Worm (Caenorhabditis elegans): ENCODE measurements around the gene C50D2.2.
A peak's percentile ranks its signal among the peaks of the same experiment; 100 is the strongest.

Gene C50D2.2

DNA sequence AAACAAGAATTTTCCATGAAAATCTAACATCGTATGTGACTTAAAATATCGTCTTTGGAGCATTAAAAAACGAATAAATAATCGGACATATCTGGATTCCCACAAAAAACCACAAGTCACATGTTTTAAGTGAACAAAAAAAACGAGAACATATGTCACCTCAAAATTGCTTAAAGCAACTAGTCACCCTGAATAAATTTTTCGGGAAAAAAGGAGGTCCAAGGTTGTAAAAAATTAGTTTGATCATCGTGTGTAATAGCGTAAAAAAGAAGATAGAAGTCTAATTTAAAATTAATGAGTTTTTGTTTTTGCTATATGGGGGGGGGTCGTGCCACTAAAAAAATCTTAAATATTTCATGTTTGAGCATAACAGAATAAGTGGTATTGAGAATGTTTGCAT lies 20.8 kb downstream of the C50D2.2 start:
- no peak for TF ChIP-seq nhr-76 (tag; optimal IDR thresholded peaks at IDR 0.05)

DNA sequence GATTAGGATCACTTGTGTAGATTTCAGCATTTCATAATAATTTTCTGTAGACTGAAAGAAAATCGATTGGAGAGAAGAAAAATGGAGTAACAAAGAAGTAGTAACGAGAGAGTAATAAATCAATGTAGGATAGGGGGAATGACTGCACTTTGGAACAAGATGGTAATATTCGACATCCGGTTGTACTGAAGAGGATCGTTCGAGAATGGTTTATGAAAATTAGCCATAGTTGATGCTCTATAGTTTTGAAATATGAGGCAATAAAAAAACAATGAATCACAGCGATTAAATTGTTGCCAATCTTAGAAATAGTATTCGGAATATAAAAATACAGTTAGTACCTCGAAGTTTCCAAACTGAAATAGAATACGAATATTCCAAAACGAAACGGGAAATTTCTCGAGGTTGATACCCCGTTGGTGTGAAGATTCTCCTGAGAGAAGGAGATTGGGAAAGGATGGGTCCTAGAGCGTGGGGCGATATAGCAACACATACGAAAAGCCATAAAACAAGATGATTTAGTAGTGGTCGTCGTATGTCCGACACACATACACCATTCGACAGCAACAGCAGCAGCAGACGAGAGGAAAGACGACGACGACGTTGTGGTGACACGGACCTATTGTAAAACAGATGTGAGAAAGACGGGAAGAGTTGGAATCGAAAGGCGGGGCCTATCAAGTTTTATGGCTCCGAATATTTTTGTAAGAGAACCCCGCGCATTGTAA lies 24.7 kb downstream of the C50D2.2 start, which contains the start of gene cwn-1:
Gene cwn-1, minus strand, starts transcription at position 51 of the 728 bp plus-strand sequence.
- TF ChIP-seq egl-5 (tag; optimal IDR thresholded peaks at IDR 0.05) (peak; percentile 68), nhr-25 (tag; optimal IDR thresholded peaks at IDR 0.05) (no peak), mdl-1 (tag; optimal IDR thresholded peaks at IDR 0.05) (no peak), tbx-2 (tag; optimal IDR thresholded peaks at IDR 0.05) (no peak)

DNA sequence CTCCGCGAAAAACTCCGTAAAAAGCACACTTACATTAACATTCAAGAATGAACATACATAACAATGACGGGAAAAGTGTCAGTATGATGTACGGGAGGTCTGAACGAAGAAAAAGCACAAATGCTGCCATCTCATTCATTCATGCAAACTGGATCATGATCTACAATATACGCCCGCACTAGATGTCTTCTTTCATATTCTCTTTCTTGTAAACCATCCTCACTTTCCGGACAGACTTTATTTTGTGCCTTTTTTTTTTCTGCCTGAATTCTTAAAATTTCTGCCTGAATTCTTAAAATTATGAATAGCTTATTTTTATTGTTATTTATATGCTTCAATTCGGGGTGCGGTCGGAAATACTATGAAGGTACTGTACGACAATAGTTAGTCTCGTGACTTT lies 26.2 kb downstream of the C50D2.2 start, which contains the start of gene K10B4.1:
Gene K10B4.1, plus strand, starts transcription at position 301 of the 400 bp plus-strand sequence.
- TF ChIP-seq elt-3 (tag; optimal IDR thresholded peaks at IDR 0.05) (no peak), nhr-77 (tag; optimal IDR thresholded peaks at IDR 0.05) (no peak), nhr-43 (tag; optimal IDR thresholded peaks at IDR 0.05; ENCODE audit: poor library complexity, severe bottlenecking) (no peak), egl-5 (tag; optimal IDR thresholded peaks at IDR 0.05) (no peak), nhr-28 (tag; optimal IDR thresholded peaks at IDR 0.05) (no peak), zag-1 (tag; optimal IDR thresholded peaks at IDR 0.05) (no peak), ceh-16 (tag; optimal IDR thresholded peaks at IDR 0.05) (no peak), ama-1 (optimal IDR thresholded peaks at IDR 0.05) (no peak), fkh-10 (GFP tag; optimal IDR thresholded peaks at IDR 0.05) (no peak)

DNA sequence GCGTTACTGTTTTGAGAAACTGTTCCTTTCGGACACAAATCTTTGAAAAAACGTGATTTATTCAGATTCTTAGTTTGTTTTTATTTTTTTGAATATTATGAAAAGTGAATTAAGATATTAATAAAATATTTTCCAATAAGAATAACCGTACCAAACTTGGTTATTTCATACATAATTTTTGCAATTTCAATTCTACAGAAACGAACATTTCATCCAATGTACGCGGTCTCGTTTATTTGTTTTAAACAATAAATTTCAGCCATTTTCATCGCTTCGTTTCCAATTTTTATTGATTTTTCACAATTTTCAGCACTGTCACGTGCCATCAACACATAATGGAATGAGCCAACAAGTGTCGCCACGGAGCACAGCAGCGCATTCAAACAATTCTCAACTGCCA lies 38.0 kb downstream of the C50D2.2 start, which contains the start of gene T25D3.4:
Gene T25D3.4, plus strand, starts transcription at position 301 of the 400 bp plus-strand sequence.
- peak; percentile 17 for TF ChIP-seq elt-2 (tag; optimal IDR thresholded peaks at IDR 0.05)
- TF ChIP-seq ceh-16 (tag; optimal IDR thresholded peaks at IDR 0.05): no peak

DNA sequence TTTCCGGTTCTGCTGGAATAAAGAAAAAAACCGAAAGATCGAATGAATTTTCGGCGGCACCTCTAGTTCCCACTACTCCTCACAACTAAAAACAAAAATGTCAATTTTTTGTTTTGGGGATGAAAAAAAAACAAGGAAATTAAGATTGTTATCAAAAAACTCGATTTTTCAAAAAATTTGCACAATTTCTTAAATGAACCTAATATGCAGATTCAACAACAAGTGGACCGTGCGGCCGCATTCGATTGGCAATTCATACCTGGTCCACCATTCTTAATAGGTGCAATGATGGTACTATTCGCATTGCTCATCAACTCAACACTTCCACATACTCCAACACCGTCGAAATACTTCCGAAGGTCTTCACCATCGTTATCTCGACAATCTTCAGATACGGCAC lies 42.5 kb downstream of the C50D2.2 start:
- no peak for TF ChIP-seq ceh-9 (tag; optimal IDR thresholded peaks at IDR 0.05)
- no peak for TF ChIP-seq mml-1 (tag; optimal IDR thresholded peaks at IDR 0.05)
- TF ChIP-seq fos-1 (tag; optimal IDR thresholded peaks at IDR 0.05): no peak
- no peak for TF ChIP-seq nfya-1 (tag; optimal IDR thresholded peaks at IDR 0.05; ENCODE audit: insufficient read depth)
- no peak for TF ChIP-seq nhr-43 (tag; optimal IDR thresholded peaks at IDR 0.05; ENCODE audit: poor library complexity, severe bottlenecking)
- no peak for TF ChIP-seq lin-39 (tag; optimal IDR thresholded peaks at IDR 0.05)
- no peak for TF ChIP-seq ztf-4 (tag; optimal IDR thresholded peaks at IDR 0.05)
- TF ChIP-seq ceh-28 (tag; optimal IDR thresholded peaks at IDR 0.05): no peak
- no peak for TF ChIP-seq nhr-11 (tag; optimal IDR thresholded peaks at IDR 0.05)
- TF ChIP-seq zag-1 (tag; optimal IDR thresholded peaks at IDR 0.05): no peak
- no peak for TF ChIP-seq ama-1 (optimal IDR thresholded peaks at IDR 0.05)
- TF ChIP-seq nhr-67 (tag; optimal IDR thresholded peaks at IDR 0.05): no peak
- TF ChIP-seq elt-2 (tag; optimal IDR thresholded peaks at IDR 0.05): no peak
- no peak for TF ChIP-seq ztf-11 (tag; optimal IDR thresholded peaks at IDR 0.05)
- no peak for TF ChIP-seq nhr-28 (tag; optimal IDR thresholded peaks at IDR 0.05)

DNA sequence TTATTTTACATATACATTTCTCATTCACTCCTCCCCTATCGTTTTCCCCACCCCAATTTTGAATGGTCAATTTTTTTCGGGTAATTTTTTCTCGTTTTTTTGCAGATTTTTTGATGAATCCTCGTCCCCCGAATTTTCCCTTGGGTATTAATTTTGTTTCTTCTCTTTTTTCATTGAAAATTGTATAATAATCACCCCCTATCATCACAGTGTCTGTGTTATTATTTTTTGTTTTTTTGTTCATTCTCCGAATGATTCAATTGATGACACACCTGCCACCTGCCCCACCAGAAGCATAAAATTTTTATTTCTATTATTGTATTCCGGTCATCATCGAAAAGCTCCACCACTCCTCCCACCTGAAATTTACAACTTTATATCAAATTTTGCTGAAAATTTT lies 43.3 kb downstream of the C50D2.2 start, which contains the start of gene T25D3.3:
Gene T25D3.3, plus strand, starts transcription at position 301 of the 400 bp plus-strand sequence.
- no peak for TF ChIP-seq sea-2 (GFP tag; optimal IDR thresholded peaks at IDR 0.05)
- TF ChIP-seq elt-2 (tag; optimal IDR thresholded peaks at IDR 0.05): no peak
- TF ChIP-seq nhr-23 (tag; optimal IDR thresholded peaks at IDR 0.05): no peak
- TF ChIP-seq ceh-16 (tag; optimal IDR thresholded peaks at IDR 0.05): no peak
- TF ChIP-seq nhr-43 (tag; optimal IDR thresholded peaks at IDR 0.05; ENCODE audit: poor library complexity, severe bottlenecking): no peak
- no peak for TF ChIP-seq fos-1 (tag; optimal IDR thresholded peaks at IDR 0.05)

DNA sequence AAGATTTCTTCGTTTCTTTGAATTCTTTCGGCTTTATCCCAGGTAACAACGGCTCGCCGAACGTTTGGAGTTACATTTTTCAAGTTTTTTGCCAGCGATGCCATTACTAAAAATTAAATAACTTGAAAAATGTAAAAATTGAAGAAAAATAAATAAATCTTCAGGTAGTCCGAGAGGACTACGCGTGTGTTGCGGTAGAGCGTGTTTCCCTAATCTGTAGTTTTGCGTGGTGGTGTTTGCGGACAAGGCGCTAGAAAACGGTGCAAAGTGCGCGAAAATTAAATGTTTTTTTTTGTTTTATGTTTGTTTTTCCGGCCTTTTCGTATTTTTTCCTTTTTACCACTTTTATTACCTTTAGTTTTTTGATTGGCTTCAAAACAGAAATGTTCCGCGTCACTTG lies 46.9 kb downstream of the C50D2.2 start, which contains the start of gene mrpl-28:
Gene mrpl-28, minus strand, starts transcription at position 106 of the 400 bp plus-strand sequence.
- TF ChIP-seq nhr-28 (tag; optimal IDR thresholded peaks at IDR 0.05): no peak
- TF ChIP-seq lsy-12 (tag; optimal IDR thresholded peaks at IDR 0.05): peak; percentile 87
- peak; percentile 77 for TF ChIP-seq tbx-2 (tag; optimal IDR thresholded peaks at IDR 0.05)
- peak; percentile 77 for TF ChIP-seq ceh-28 (tag; optimal IDR thresholded peaks at IDR 0.05)
- TF ChIP-seq hmg-11 (tag; optimal IDR thresholded peaks at IDR 0.05): peak; percentile 92
- no peak for TF ChIP-seq sea-2 (GFP tag; optimal IDR thresholded peaks at IDR 0.05)
- TF ChIP-seq snpc-4 (tag; optimal IDR thresholded peaks at IDR 0.05): peak; percentile 84
- TF ChIP-seq elt-2 (tag; optimal IDR thresholded peaks at IDR 0.05): peak; percentile 66
- TF ChIP-seq skn-1 (tag; optimal IDR thresholded peaks at IDR 0.05): peak; percentile 14
- TF ChIP-seq nfya-1 (tag; optimal IDR thresholded peaks at IDR 0.05; ENCODE audit: insufficient read depth): peak; percentile 91
- TF ChIP-seq nhr-77 (tag; optimal IDR thresholded peaks at IDR 0.05): peak; percentile 73
- no peak for TF ChIP-seq fos-1 (tag; optimal IDR thresholded peaks at IDR 0.05)
- TF ChIP-seq pha-4 (tag; optimal IDR thresholded peaks at IDR 0.05): peak; percentile 99
- TF ChIP-seq pqm-1 (tag; optimal IDR thresholded peaks at IDR 0.05): peak; percentile 38
- TF ChIP-seq ceh-82 (tag; optimal IDR thresholded peaks at IDR 0.05): peak; percentile 92
- TF ChIP-seq nhr-23 (tag; optimal IDR thresholded peaks at IDR 0.05): peak; percentile 95
- TF ChIP-seq lin-15B (tag; optimal IDR thresholded peaks at IDR 0.05): peak; percentile 98
- no peak for TF ChIP-seq nhr-76 (tag; optimal IDR thresholded peaks at IDR 0.05)
- TF ChIP-seq eor-1 (tag; optimal IDR thresholded peaks at IDR 0.05): no peak
- TF ChIP-seq jun-1 (tag; optimal IDR thresholded peaks at IDR 0.05): peak; percentile 73
- peak; percentile 89 for TF ChIP-seq nhr-25 (tag; optimal IDR thresholded peaks at IDR 0.05)
- TF ChIP-seq zag-1 (tag; optimal IDR thresholded peaks at IDR 0.05): peak; percentile 16
- peak; percentile 85 for TF ChIP-seq nhr-43 (tag; optimal IDR thresholded peaks at IDR 0.05; ENCODE audit: poor library complexity, severe bottlenecking)
- TF ChIP-seq lin-39 (tag; optimal IDR thresholded peaks at IDR 0.05): peak; percentile 85
- TF ChIP-seq egl-5 (tag; optimal IDR thresholded peaks at IDR 0.05): peak; percentile 85
